Worm (Caenorhabditis elegans): ENCODE results near the gene fkb-3.

ce11 chrV:7269399-7269798 lies 44.4 kb downstream of the fkb-3 start, which contains the start of gene C13A2.6:
- TF ChIP-seq F49E8.2 (tag; optimal IDR thresholded peaks at IDR 0.05; ENCODE audit: borderline replicate concordance) (no peak), nhr-6 (tag; optimal IDR thresholded peaks at IDR 0.05) (no peak), mdl-1 (tag; optimal IDR thresholded peaks at IDR 0.05) (no peak), aly-2 (tag; optimal IDR thresholded peaks at IDR 0.05) (no peak), dmd-6 (GFP tag; IDR thresholded peaks at IDR 0.05) (no peak), pqm-1 (tag; optimal IDR thresholded peaks at IDR 0.05) (no peak), nhr-237 (tag; optimal IDR thresholded peaks at IDR 0.05) (no peak), ceh-28 (tag; optimal IDR thresholded peaks at IDR 0.05) (no peak), mxl-2 (GFP tag; conservative IDR thresholded peaks at IDR 0.05) (no peak), snpc-4 (tag; optimal IDR thresholded peaks at IDR 0.05) (no peak), unc-39 (tag; optimal IDR thresholded peaks at IDR 0.05) (no peak), daf-12 (tag; optimal IDR thresholded peaks at IDR 0.05) (no peak), spr-3 (GFP tag; optimal IDR thresholded peaks at IDR 0.05) (no peak)

Data from whole organism, L4 larva.